Fruit fly (Drosophila melanogaster) whole organism, pupa: ENCODE measurements around the gene SkpA.

Experiments
- CG10348 ChIP-seq: fragments of 200-800 bp; sonication (Bioruptor generic); IDR thresholded peaks from 2 replicates; pipeline ENCODE4 v1.3.6; 2022; ENCODE audit warnings: missing biosample characterization, missing genetic modification characterization
- CG13204 ChIP-seq: fragments of 200-800 bp; sonication (Bioruptor generic); optimal IDR thresholded peaks from 2 replicates; lab custom pipeline; 2018; ENCODE audit warnings: missing biosample characterization, mild to moderate bottlenecking, missing genetic modification characterization, moderate library complexity
- CG17806 ChIP-seq: fragments of 200-800 bp; sonication (Bioruptor generic); optimal IDR thresholded peaks from 2 replicates; lab custom pipeline; 2018; ENCODE audit warnings: missing biosample characterization, mild to moderate bottlenecking, missing genetic modification characterization, moderate library complexity
- CG32121 ChIP-seq: fragments of 200-800 bp; sonication (Bioruptor generic); IDR thresholded peaks from 2 replicates; pipeline ENCODE4 v1.3.6; 2022; ENCODE audit warnings: missing biosample characterization, missing genetic modification characterization
- CG34367 ChIP-seq: fragments of 200-800 bp; sonication (Bioruptor generic); optimal IDR thresholded peaks from 2 replicates; lab custom pipeline; 2018; ENCODE audit warnings: missing biosample characterization, mild to moderate bottlenecking, missing genetic modification characterization
- CG4496 ChIP-seq: fragments of 200-800 bp; sonication (Bioruptor generic); IDR thresholded peaks from 3 replicates; pipeline ENCODE4 v1.3.6; 2022; ENCODE audit warnings: missing biosample characterization, missing genetic modification characterization
- CG8159 ChIP-seq: fragments of 200-800 bp; sonication (Bioruptor generic); optimal IDR thresholded peaks from 3 replicates; lab custom pipeline; 2018; ENCODE audit warnings: missing biosample characterization, mild to moderate bottlenecking, missing genetic modification characterization, moderate library complexity
- D1 ChIP-seq: fragments of 200-800 bp; sonication (Bioruptor generic); optimal IDR thresholded peaks from 2 replicates; lab custom pipeline; 2018; ENCODE audit warnings: missing biosample characterization, mild to moderate bottlenecking, missing genetic modification characterization, moderate library complexity
- EcR ChIP-seq: fragments of 200-800 bp; sonication (Bioruptor generic); optimal IDR thresholded peaks from 3 replicates; lab custom pipeline; 2019; ENCODE audit warnings: missing biosample characterization, missing genetic modification characterization, mild to moderate bottlenecking, moderate library complexity, missing genetic modification reagents
- Snoo ChIP-seq: fragments of 200-800 bp; sonication (Bioruptor generic); optimal IDR thresholded peaks from 3 replicates; lab custom pipeline; 2017; ENCODE audit warnings: missing biosample characterization, mild to moderate bottlenecking, missing genetic modification characterization, inconsistent platforms
- fd96Ca ChIP-seq: fragments of 200-800 bp; sonication (Bioruptor generic); IDR thresholded peaks from 3 replicates; pipeline ENCODE4 v1.3.6; 2022; ENCODE audit warnings: missing biosample characterization, missing genetic modification characterization
- gl ChIP-seq: fragments of 200-800 bp; sonication (Bioruptor generic); optimal IDR thresholded peaks from 2 replicates; lab custom pipeline; 2018; ENCODE audit warnings: missing biosample characterization, mild to moderate bottlenecking, missing genetic modification characterization

dm6 chrX:636606-637530 is 19.0 kb upstream of the SkpA start:
- no peak for TF ChIP-seq CG8159 (tag; lab: Kevin White, UChicago)
- TF ChIP-seq EcR (GFP tag; lab: Kevin White, UChicago), result no peak
- no peak for TF ChIP-seq CG34367 (tag; lab: Kevin White, UChicago)
- no peak for TF ChIP-seq D1 (tag; lab: Kevin White, UChicago)
- no peak for TF ChIP-seq CG17806 (tag; lab: Kevin White, UChicago)
- no peak for TF ChIP-seq CG13204 (GFP tag; lab: Kevin White, UChicago)
- no peak for TF ChIP-seq Snoo (tag; lab: Kevin White, UChicago)
- TF ChIP-seq gl (tag; lab: Kevin White, UChicago), result no peak
- no peak for TF ChIP-seq CG10348
- no peak for TF ChIP-seq fd96Ca
- TF ChIP-seq CG32121 (GFP tag; lab: Robert Waterston, UW), result no peak
- TF ChIP-seq CG4496 (GFP tag; lab: Robert Waterston, UW), result no peak
